Worm (Caenorhabditis elegans): ENCODE measurements around the gene sea-2.

ce11 chrII:3961256-3961655, 11.1 kb downstream of the sea-2 start:
- TF ChIP-seq mdt-29 (GFP tag; IDR thresholded peaks at IDR 0.05), result no peak
- TF ChIP-seq mdl-1 (tag; optimal IDR thresholded peaks at IDR 0.05), result no peak
- TF ChIP-seq ceh-28 (tag; optimal IDR thresholded peaks at IDR 0.05), result no peak
- TF ChIP-seq nhr-10 (tag; optimal IDR thresholded peaks at IDR 0.05), result no peak
- no peak for TF ChIP-seq nhr-42 (GFP tag; IDR thresholded peaks at IDR 0.05)
- no peak for TF ChIP-seq ama-1 (optimal IDR thresholded peaks at IDR 0.05)
- no peak for TF ChIP-seq arid-1 (GFP tag; conservative IDR thresholded peaks at IDR 0.05)
- no peak for TF ChIP-seq spr-3 (GFP tag; optimal IDR thresholded peaks at IDR 0.05)
- no peak for TF ChIP-seq pha-4 (GFP tag; IDR thresholded peaks at IDR 0.05)
- no peak for TF ChIP-seq pha-4 (tag; optimal IDR thresholded peaks at IDR 0.05)

Measured in whole organism, L4 larva.